Worm (Caenorhabditis elegans): ENCODE measurements around the gene F42G2.2.

Gene F42G2.2

DNA sequence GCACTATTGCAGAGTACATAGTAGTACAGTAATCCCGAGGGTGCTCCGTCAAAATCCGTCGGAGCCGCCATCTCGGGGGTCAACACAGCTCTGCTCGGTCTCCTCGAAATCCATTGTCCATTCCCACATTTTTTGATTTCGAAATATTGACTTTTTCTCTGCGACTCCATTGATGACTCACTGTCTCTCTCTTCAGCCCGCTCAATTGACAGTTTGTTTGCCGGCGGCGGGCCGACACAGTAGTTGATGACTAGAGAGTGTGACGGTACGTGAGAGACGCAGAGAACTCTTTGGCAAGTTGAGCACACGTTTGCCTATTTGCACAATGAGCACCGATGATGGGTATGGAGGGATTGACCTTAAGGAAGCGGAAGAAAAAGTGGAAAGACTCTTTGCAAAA, 32.8 kb downstream of the F42G2.2 start (continued):
- TF ChIP-seq nfya-1 (tag; optimal IDR thresholded peaks at IDR 0.05; ENCODE audit: borderline replicate concordance, insufficient read depth) (no peak), D2030.7 (GFP tag; IDR thresholded peaks at IDR 0.05) (no peak), hlh-12 (tag; optimal IDR thresholded peaks at IDR 0.05) (no peak), snpc-3.4 (tag; optimal IDR thresholded peaks at IDR 0.05) (no peak), bed-1 (GFP tag; IDR thresholded peaks at IDR 0.05) (no peak), hmg-1.2 (GFP tag; IDR thresholded peaks at IDR 0.05) (peak; percentile 76), madf-10 (tag; optimal IDR thresholded peaks at IDR 0.05) (peak; percentile 1), aptf-2 (GFP tag; conservative IDR thresholded peaks at IDR 0.05) (no peak), F10E7.11 (tag; optimal IDR thresholded peaks at IDR 0.05) (no peak), repo-1 (tag; optimal IDR thresholded peaks at IDR 0.05) (no peak), chd-7 (tag; optimal IDR thresholded peaks at IDR 0.05) (no peak), him-1 (tag; optimal IDR thresholded peaks at IDR 0.05) (no peak), snpc-4 (GFP tag; optimal IDR thresholded peaks at IDR 0.05) (no peak), snpc-4 (tag; optimal IDR thresholded peaks at IDR 0.05) (peak in 1 of 4 experiments; percentile 46), hmg-20 (GFP tag; IDR thresholded peaks at IDR 0.05) (no peak), hsf-1 (GFP tag; IDR thresholded peaks at IDR 0.05) (no peak), Y67H2A.10 (GFP tag; conservative IDR thresholded peaks at IDR 0.05) (no peak), K12H6.12 (tag; optimal IDR thresholded peaks at IDR 0.05) (no peak), mel-28 (tag; optimal IDR thresholded peaks at IDR 0.05; ENCODE audit: borderline replicate concordance) (no peak), ztf-22 (GFP tag; optimal IDR thresholded peaks at IDR 0.05) (no peak), ets-4 (GFP tag; optimal IDR thresholded peaks at IDR 0.05) (peak; percentile 32), zfh-2 (GFP tag; conservative IDR thresholded peaks at IDR 0.05) (peak; percentile 85), bed-2 (GFP tag; IDR thresholded peaks at IDR 0.05) (no peak), F49E8.2 (tag; optimal IDR thresholded peaks at IDR 0.05; ENCODE audit: insufficient read depth) (no peak), snpc-1.3 (tag; optimal IDR thresholded peaks at IDR 0.05; ENCODE audit: insufficient read depth) (no peak), C17E4.6 (GFP tag; IDR thresholded peaks at IDR 0.05) (no peak), madf-6 (GFP tag; IDR thresholded peaks at IDR 0.05) (no peak), nhr-90 (tag; optimal IDR thresholded peaks at IDR 0.05) (peak; percentile 10), hlh-26 (GFP tag; conservative IDR thresholded peaks at IDR 0.05) (no peak), dox-1 (GFP tag; IDR thresholded peaks at IDR 0.05) (peak; percentile 57; the same call in 1 of the 2 replicates), sdz-38 (tag; optimal IDR thresholded peaks at IDR 0.05) (no peak), ztf-3 (GFP tag; optimal IDR thresholded peaks at IDR 0.05) (no peak), mxl-1 (tag; optimal IDR thresholded peaks at IDR 0.05) (no peak), attf-5 (GFP tag; optimal IDR thresholded peaks at IDR 0.05) (peak; percentile 32), let-607 (tag; optimal IDR thresholded peaks at IDR 0.05) (peak in 1 of 2 experiments; percentile 48), unc-62 (GFP tag; optimal IDR thresholded peaks at IDR 0.05) (peak; percentile 23), lin-35 (GFP tag; optimal IDR thresholded peaks at IDR 0.05) (no peak), sptf-2 (GFP tag; optimal IDR thresholded peaks at IDR 0.05) (no peak), cebp-1 (GFP tag; IDR thresholded peaks at IDR 0.05) (peak; percentile 78), cebp-1 (tag; optimal IDR thresholded peaks at IDR 0.05) (peak; percentile 88), lin-54 (GFP tag; optimal IDR thresholded peaks at IDR 0.05) (peak; percentile 35)
